Comparison of ENCODE assay signal across 1 fruit fly cellular context in genomic region chr3R:12985828-12986530, dm6.
TF ChIP-seq lines count a peak whose summit lies in the region.

Gene CG31342 (plus strand): TSS chr3R:12986041.

TF ChIP-seq in whole organism, embryonic, 481 proteins besides CTCF, POLR2A, EP300 and RAD21 (continued from another document and continues in another):
- TF ChIP-seq CG6175 (GFP tag; IDR thresholded peaks at IDR 0.05; lab: Robert Waterston, UW) (no peak), Taf1 (GFP tag; IDR thresholded peaks at IDR 0.05; lab: Robert Waterston, UW) (0 out of 2 replicates have a peak, but pooled peaks have one; percentile 12), Dek (tag; optimal IDR thresholded peaks at IDR 0.05; lab: Kevin White, UChicago) (peak; percentile 7), ttk (GFP tag; IDR thresholded peaks at IDR 0.05; lab: Robert Waterston, UW) (no peak), CG17612 (GFP tag; IDR thresholded peaks at IDR 0.05; lab: Robert Waterston, UW) (no peak), BEAF-32 (GFP tag; optimal IDR thresholded peaks at IDR 0.05; lab: Kevin White, UChicago) (peak; percentile 76), chm (GFP tag; IDR thresholded peaks at IDR 0.05; lab: Robert Waterston, UW) (no peak), chn (GFP tag; optimal IDR thresholded peaks at IDR 0.05; lab: Kevin White, UChicago) (no peak), CG17912 (GFP tag; optimal IDR thresholded peaks at IDR 0.05; lab: Kevin White, UChicago) (no peak), dmrt11E (tag; optimal IDR thresholded peaks at IDR 0.05; lab: Kevin White, UChicago) (peak; percentile 54), Hsf (GFP tag; optimal IDR thresholded peaks at IDR 0.05; lab: Kevin White, UChicago) (no peak), Neu2 (GFP tag; optimal IDR thresholded peaks at IDR 0.05; lab: Kevin White, UChicago; ENCODE audit: borderline replicate concordance) (no peak), CG42726 (GFP tag; IDR thresholded peaks at IDR 0.05; lab: Robert Waterston, UW; ENCODE audit: partially characterized antibody) (no peak), NfI (GFP tag; optimal IDR thresholded peaks at IDR 0.05; lab: Kevin White, UChicago) (peak; percentile 19), bbx (GFP tag; IDR thresholded peaks at IDR 0.05; lab: Robert Waterston, UW; ENCODE audit: partially characterized antibody) (peak; percentile 79), CG10565 (GFP tag; optimal IDR thresholded peaks at IDR 0.05; lab: Kevin White, UChicago) (no peak), Eip74EF (GFP tag; optimal IDR thresholded peaks at IDR 0.05; lab: Kevin White, UChicago) (no peak), NC2β (GFP tag; optimal IDR thresholded peaks at IDR 0.05; lab: Kevin White, UChicago) (no peak), CG18599 (GFP tag; optimal IDR thresholded peaks at IDR 0.05; lab: Kevin White, UChicago) (no peak), kay (GFP tag; optimal IDR thresholded peaks at IDR 0.05; lab: Kevin White, UChicago) (no peak), seq (GFP tag; IDR thresholded peaks at IDR 0.05; lab: Robert Waterston, UW) (no peak), CG4404 (GFP tag; IDR thresholded peaks at IDR 0.05; lab: Robert Waterston, UW) (no peak), ATbp (GFP tag; optimal IDR thresholded peaks at IDR 0.05; lab: Kevin White, UChicago) (no peak), hkb (optimal IDR thresholded peaks at IDR 0.05; lab: Kevin White, UChicago) (no peak), hkb (GFP tag; IDR thresholded peaks at IDR 0.05; lab: Robert Waterston, UW) (peak; percentile 40; the same call in 1 of the 2 replicates), CG34224 (GFP tag; IDR thresholded peaks at IDR 0.05; lab: Robert Waterston, UW; ENCODE audit: partially characterized antibody) (peak; percentile 72), CG9817 (tag; optimal IDR thresholded peaks at IDR 0.05; lab: Kevin White, UChicago) (peak; percentile 28), CG4424 (GFP tag; optimal IDR thresholded peaks at IDR 0.05; lab: Kevin White, UChicago) (no peak), corto (GFP tag; optimal IDR thresholded peaks at IDR 0.05; lab: Kevin White, UChicago) (no peak), CG12219 (GFP tag; optimal IDR thresholded peaks at IDR 0.05; lab: Kevin White, UChicago) (no peak), CG9797 (GFP tag; optimal IDR thresholded peaks at IDR 0.05; lab: Kevin White, UChicago) (no peak), cg (GFP tag; optimal IDR thresholded peaks at IDR 0.05; lab: Kevin White, UChicago) (no peak), fd96Cb (tag; optimal IDR thresholded peaks at IDR 0.05; lab: Kevin White, UChicago) (no peak), Med (GFP tag; lab: Kevin White, UChicago) (peak; percentile 85), gcm2 (GFP tag; optimal IDR thresholded peaks at IDR 0.05; lab: Kevin White, UChicago) (no peak), CG10431 (GFP tag; optimal IDR thresholded peaks at IDR 0.05; lab: Kevin White, UChicago) (no peak), CG14014 (GFP tag; IDR thresholded peaks at IDR 0.05; lab: Robert Waterston, UW) (peak; percentile 35; the same call in 1 of the 2 replicates), zfh1 (GFP tag; IDR thresholded peaks at IDR 0.05; lab: Robert Waterston, UW) (no peak), CG3281 (GFP tag; optimal IDR thresholded peaks at IDR 0.05; lab: Kevin White, UChicago) (no peak), CG17802 (tag; optimal IDR thresholded peaks at IDR 0.05; lab: Kevin White, UChicago) (peak; percentile 98), CG10267 (tag; optimal IDR thresholded peaks at IDR 0.05; lab: Kevin White, UChicago) (peak; percentile 64), CG12071 (GFP tag; optimal IDR thresholded peaks at IDR 0.05; lab: Kevin White, UChicago) (no peak), B-H1 (GFP tag; IDR thresholded peaks at IDR 0.05; lab: Robert Waterston, UW) (no peak), zen2 (GFP tag; IDR thresholded peaks at IDR 0.05; lab: Robert Waterston, UW; ENCODE audit: partially characterized antibody) (peak; percentile 54; the same call in 1 of the 3 replicates), ewg (GFP tag; optimal IDR thresholded peaks at IDR 0.05; lab: Kevin White, UChicago) (no peak), CG17359 (tag; optimal IDR thresholded peaks at IDR 0.05; lab: Kevin White, UChicago) (peak; percentile 55), Atf3 (GFP tag; optimal IDR thresholded peaks at IDR 0.05; lab: Kevin White, UChicago) (no peak), eve (GFP tag; optimal IDR thresholded peaks at IDR 0.05; lab: Kevin White, UChicago) (no peak), CG2875 (GFP tag; optimal IDR thresholded peaks at IDR 0.05; lab: Kevin White, UChicago) (no peak), CG4617 (GFP tag; optimal IDR thresholded peaks at IDR 0.05; lab: Kevin White, UChicago; ENCODE audit: borderline replicate concordance) (peak; percentile 93), Poxn (GFP tag; IDR thresholded peaks at IDR 0.05; lab: Robert Waterston, UW) (no peak), hbn (GFP tag; IDR thresholded peaks at IDR 0.05; lab: Robert Waterston, UW; ENCODE audit: partially characterized antibody) (peak; percentile 60), CG30431 (GFP tag; optimal IDR thresholded peaks at IDR 0.05; lab: Kevin White, UChicago) (no peak), ap (GFP tag; IDR thresholded peaks at IDR 0.05; lab: Robert Waterston, UW) (no peak), HHEX (GFP tag; optimal IDR thresholded peaks at IDR 0.05; lab: Kevin White, UChicago) (no peak), Tbp (GFP tag; optimal IDR thresholded peaks at IDR 0.05; lab: Kevin White, UChicago) (no peak), nmo (GFP tag; optimal IDR thresholded peaks at IDR 0.05; lab: Kevin White, UChicago) (peak; percentile 68), kni (GFP tag; optimal IDR thresholded peaks at IDR 0.05; lab: Kevin White, UChicago) (no peak), CG9437 (GFP tag; optimal IDR thresholded peaks at IDR 0.05; lab: Kevin White, UChicago) (no peak), gcm (GFP tag; optimal IDR thresholded peaks at IDR 0.05; lab: Kevin White, UChicago) (no peak), Max (GFP tag; optimal IDR thresholded peaks at IDR 0.05; lab: Kevin White, UChicago) (no peak), sens (GFP tag; lab: Kevin White, UChicago) (peak; percentile 94), CG18619 (GFP tag; optimal IDR thresholded peaks at IDR 0.05; lab: Kevin White, UChicago) (peak; percentile 2), CG6654 (GFP tag; optimal IDR thresholded peaks at IDR 0.05; lab: Kevin White, UChicago) (no peak), run (tag; optimal IDR thresholded peaks at IDR 0.05; lab: Kevin White, UChicago) (no peak), klu (GFP tag; IDR thresholded peaks at IDR 0.05; lab: Robert Waterston, UW) (no peak), Scr (GFP tag; IDR thresholded peaks at IDR 0.05; lab: Robert Waterston, UW; ENCODE audit: partially characterized antibody) (peak; percentile 73), nerfin-1 (tag; optimal IDR thresholded peaks at IDR 0.05; lab: Kevin White, UChicago) (peak; percentile 98), repo (GFP tag; optimal IDR thresholded peaks at IDR 0.05; lab: Kevin White, UChicago) (no peak), gfzf (GFP tag; optimal IDR thresholded peaks at IDR 0.05; lab: Kevin White, UChicago) (peak; percentile 30), gt (GFP tag; IDR thresholded peaks at IDR 0.05; lab: Robert Waterston, UW) (no peak), CG8290 (GFP tag; optimal IDR thresholded peaks at IDR 0.05; lab: Kevin White, UChicago) (no peak), CG8290 (tag; optimal IDR thresholded peaks at IDR 0.05; lab: Kevin White, UChicago) (no peak), Trl (optimal IDR thresholded peaks at IDR 0.05; lab: Kevin White, UChicago) (no peak), Trl (GFP tag; optimal IDR thresholded peaks at IDR 0.05; lab: Kevin White, UChicago) (no peak), CG4820 (GFP tag; optimal IDR thresholded peaks at IDR 0.05; lab: Kevin White, UChicago) (no peak), CG13296 (GFP tag; optimal IDR thresholded peaks at IDR 0.05; lab: Kevin White, UChicago) (peak; percentile 48), CG4360 (GFP tag; IDR thresholded peaks at IDR 0.05; lab: Robert Waterston, UW) (no peak), lilli (GFP tag; optimal IDR thresholded peaks at IDR 0.05; lab: Kevin White, UChicago) (peak; percentile 46), ind (GFP tag; optimal IDR thresholded peaks at IDR 0.05; lab: Kevin White, UChicago) (no peak), nau (GFP tag; optimal IDR thresholded peaks at IDR 0.05; lab: Kevin White, UChicago) (no peak), tap (tag; optimal IDR thresholded peaks at IDR 0.05; lab: Kevin White, UChicago) (no peak), bigmax (GFP tag; optimal IDR thresholded peaks at IDR 0.05; lab: Kevin White, UChicago) (no peak), luna (GFP tag; optimal IDR thresholded peaks at IDR 0.05; lab: Kevin White, UChicago) (no peak), CG17385 (GFP tag; optimal IDR thresholded peaks at IDR 0.05; lab: Kevin White, UChicago) (no peak), CG2678 (tag; optimal IDR thresholded peaks at IDR 0.05; lab: Kevin White, UChicago) (no peak), CG1602 (GFP tag; optimal IDR thresholded peaks at IDR 0.05; lab: Kevin White, UChicago) (no peak), HmgD (GFP tag; optimal IDR thresholded peaks at IDR 0.05; lab: Kevin White, UChicago) (peak; percentile 5), CG33557 (GFP tag; optimal IDR thresholded peaks at IDR 0.05; lab: Kevin White, UChicago) (peak; percentile 36), tna (GFP tag; IDR thresholded peaks at IDR 0.05; lab: Robert Waterston, UW; ENCODE audit: partially characterized antibody) (peak; percentile 29; the same call in 1 of the 2 replicates), CG3726 (GFP tag; IDR thresholded peaks at IDR 0.05; lab: Robert Waterston, UW) (no peak), Nf-YC (tag; optimal IDR thresholded peaks at IDR 0.05; lab: Kevin White, UChicago) (no peak), sima (GFP tag; optimal IDR thresholded peaks at IDR 0.05; lab: Kevin White, UChicago) (no peak), CG1233 (GFP tag; optimal IDR thresholded peaks at IDR 0.05; lab: Kevin White, UChicago) (no peak), stc (GFP tag; IDR thresholded peaks at IDR 0.05; lab: Robert Waterston, UW) (peak; percentile 20; the same call in 1 of the 2 replicates), az2 (GFP tag; optimal IDR thresholded peaks at IDR 0.05; lab: Kevin White, UChicago) (peak; percentile 42), CG17328 (GFP tag; IDR thresholded peaks at IDR 0.05; lab: Robert Waterston, UW) (no peak; the same call in 1 of the 2 replicates), CHES-1-like (GFP tag; optimal IDR thresholded peaks at IDR 0.05; lab: Kevin White, UChicago) (no peak), Hand (GFP tag; optimal IDR thresholded peaks at IDR 0.05; lab: Kevin White, UChicago) (no peak), ash1 (GFP tag; optimal IDR thresholded peaks at IDR 0.05; lab: Kevin White, UChicago) (no peak), CG6689 (GFP tag; IDR thresholded peaks at IDR 0.05; lab: Robert Waterston, UW) (no peak; the same call in 1 of the 2 replicates), Ssrp (tag; optimal IDR thresholded peaks at IDR 0.05; lab: Kevin White, UChicago) (peak; percentile 38), mirr (GFP tag; optimal IDR thresholded peaks at IDR 0.05; lab: Kevin White, UChicago) (no peak), CG10366 (GFP tag; IDR thresholded peaks at IDR 0.05; lab: Robert Waterston, UW) (no peak), h (optimal IDR thresholded peaks at IDR 0.05; lab: Kevin White, UChicago) (no peak), CG2202 (tag; optimal IDR thresholded peaks at IDR 0.05; lab: Kevin White, UChicago) (peak; percentile 2), HmgZ (tag; optimal IDR thresholded peaks at IDR 0.05; lab: Kevin White, UChicago) (peak; percentile 39), ab (GFP tag; optimal IDR thresholded peaks at IDR 0.05; lab: Kevin White, UChicago) (no peak), CG7963 (GFP tag; IDR thresholded peaks at IDR 0.05; lab: Robert Waterston, UW; ENCODE audit: partially characterized antibody) (no peak), ken (GFP tag; IDR thresholded peaks at IDR 0.05; lab: Robert Waterston, UW) (no peak), Sin3A (optimal IDR thresholded peaks at IDR 0.05; lab: Kevin White, UChicago) (peak; percentile 12), CG18764 (GFP tag; optimal IDR thresholded peaks at IDR 0.05; lab: Kevin White, UChicago) (no peak), slou (GFP tag; optimal IDR thresholded peaks at IDR 0.05; lab: Kevin White, UChicago) (no peak), CG30020 (tag; optimal IDR thresholded peaks at IDR 0.05; lab: Kevin White, UChicago) (peak; percentile 93), CG10209 (GFP tag; optimal IDR thresholded peaks at IDR 0.05; lab: Kevin White, UChicago) (no peak), pan (optimal IDR thresholded peaks at IDR 0.05; lab: Kevin White, UChicago) (no peak), pan (GFP tag; optimal IDR thresholded peaks at IDR 0.05 in 1 of 2, IDR thresholded peaks at IDR 0.05 in 1 of 2) (peak in 1 of 2 experiments; percentile 20), MTF-1 (GFP tag; optimal IDR thresholded peaks at IDR 0.05; lab: Kevin White, UChicago; ENCODE audit: borderline replicate concordance) (no peak), CG5180 (GFP tag; optimal IDR thresholded peaks at IDR 0.05; lab: Kevin White, UChicago) (no peak), vfl (GFP tag; optimal IDR thresholded peaks at IDR 0.05; lab: Kevin White, UChicago) (no peak), kah (GFP tag; optimal IDR thresholded peaks at IDR 0.05; lab: Kevin White, UChicago) (no peak), Lpt (GFP tag; optimal IDR thresholded peaks at IDR 0.05; lab: Kevin White, UChicago) (no peak), Dbx (GFP tag; IDR thresholded peaks at IDR 0.05; lab: Robert Waterston, UW) (peak; percentile 43; the same call in 1 of the 3 replicates), so (GFP tag; IDR thresholded peaks at IDR 0.05; lab: Robert Waterston, UW) (0 out of 3 replicates have a peak, but pooled peaks have one; percentile 17), ato (GFP tag; IDR thresholded peaks at IDR 0.05; lab: Robert Waterston, UW; ENCODE audit: partially characterized antibody) (peak; percentile 23; the same call in 1 of the 2 replicates), CG4730 (GFP tag; IDR thresholded peaks at IDR 0.05; lab: Robert Waterston, UW) (no peak), Ada2b (GFP tag; IDR thresholded peaks at IDR 0.05; lab: Robert Waterston, UW) (no peak), scrt (GFP tag; optimal IDR thresholded peaks at IDR 0.05; lab: Kevin White, UChicago) (no peak), cas (GFP tag; IDR thresholded peaks at IDR 0.05; lab: Robert Waterston, UW) (no peak), gsb-n (tag; optimal IDR thresholded peaks at IDR 0.05; lab: Kevin White, UChicago) (no peak), Ptx1 (GFP tag; IDR thresholded peaks at IDR 0.05; lab: Robert Waterston, UW) (peak; percentile 24; the same call in 1 of the 2 replicates), CG12942 (GFP tag; optimal IDR thresholded peaks at IDR 0.05; lab: Kevin White, UChicago) (no peak), CG9727 (GFP tag; optimal IDR thresholded peaks at IDR 0.05; lab: Kevin White, UChicago) (no peak), zen (tag; optimal IDR thresholded peaks at IDR 0.05; lab: Kevin White, UChicago) (peak; percentile 48), Fer1 (GFP tag; optimal IDR thresholded peaks at IDR 0.05; lab: Kevin White, UChicago) (peak; percentile 54)
